Fruit fly (Drosophila melanogaster) whole organism, embryonic: ENCODE measurements around the gene CG43679.

ENCODE experiments used
- CG2116 ChIP-seq: fragments of 200-800 bp; sonication (Bioruptor generic); optimal IDR thresholded peaks from 3 replicates; lab custom pipeline; 2018; ENCODE audit warnings: missing biosample characterization, mild to moderate bottlenecking, missing genetic modification characterization
- CG8290 ChIP-seq, 3 experiments: fragments of 200-800 bp; sonication (Bioruptor generic); optimal IDR thresholded peaks; 2 replicates each; lab custom pipeline; 2016 to 2019; ENCODE audit warnings: missing biosample characterization in 3 of 3, missing genetic modification characterization in 3 of 3, mild to moderate bottlenecking in 2 of 3, moderate library complexity in 1 of 3
- Lim3 ChIP-seq: fragments of 200-800 bp; sonication (Bioruptor generic); IDR thresholded peaks from 2 replicates; pipeline ENCODE4 v1.3.6; 2022; ENCODE audit warnings: missing biosample characterization, missing genetic modification characterization
- Sry-β ChIP-seq: fragments of 200-800 bp; sonication (Bioruptor generic); optimal IDR thresholded peaks from 2 replicates; lab custom pipeline; 2018; ENCODE audit warnings: missing biosample characterization, mild to moderate bottlenecking, missing genetic modification characterization, moderate library complexity
- Ssrp ChIP-seq: fragments of 200-800 bp; sonication (Bioruptor generic); optimal IDR thresholded peaks from 2 replicates; lab custom pipeline; 2018; ENCODE audit warnings: missing biosample characterization, mild to moderate bottlenecking, missing genetic modification characterization, moderate library complexity
- bowl ChIP-seq: fragments of 200-800 bp; sonication (Bioruptor generic); IDR thresholded peaks from 2 replicates; pipeline ENCODE4 v1.3.6; 2022; ENCODE audit warnings: missing biosample characterization, missing genetic modification characterization
- mirr ChIP-seq: fragments of 200-800 bp; sonication (Bioruptor generic); optimal IDR thresholded peaks from 3 replicates; lab custom pipeline; 2018; ENCODE audit warnings: missing biosample characterization, mild to moderate bottlenecking, missing genetic modification characterization

DNA sequence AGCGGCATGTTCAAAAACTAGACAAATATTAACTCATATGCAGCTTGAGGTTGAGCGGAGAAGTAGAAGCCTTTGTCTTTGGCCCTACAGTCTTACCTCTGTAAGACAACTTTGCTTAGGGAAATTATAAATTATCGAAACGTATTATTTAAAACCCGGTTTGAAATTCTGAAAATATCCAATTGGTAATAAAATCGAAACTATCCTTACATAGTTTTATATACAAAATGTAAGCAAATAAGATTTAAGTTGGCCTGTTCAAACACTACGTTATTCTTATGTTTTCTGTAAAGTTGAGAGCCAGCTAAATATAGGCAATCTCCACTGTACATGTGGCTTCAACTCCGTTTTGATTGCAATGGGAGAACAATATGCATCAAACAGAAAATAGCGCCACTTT is 37.9 kb downstream of the CG43679 start:
- TF ChIP-seq bowl (GFP tag; lab: Robert Waterston, UW) (no peak), Lim3 (GFP tag; lab: Robert Waterston, UW) (no peak), CG8290 (GFP tag; optimal IDR thresholded peaks at IDR 0.05; lab: Kevin White, UChicago) (no peak), CG8290 (tag; optimal IDR thresholded peaks at IDR 0.05; lab: Kevin White, UChicago) (no peak), Sry-β (GFP tag; lab: Kevin White, UChicago) (no peak), Ssrp (no peak), mirr (GFP tag; lab: Kevin White, UChicago) (no peak), CG2116 (GFP tag; lab: Kevin White, UChicago) (no peak)
